Worm (Caenorhabditis elegans) whole organism, L2 larva: ENCODE data around the gene map-2.

Source experiments
- ZK546.5 ChIP-seq: sonication (generic microtip); optimal IDR thresholded peaks from 2 replicates; lab custom pipeline; 2017; ENCODE audit warnings: missing biosample characterization, missing genetic modification characterization
- alr-1 ChIP-seq: fragments of 150-350 bp; optimal IDR thresholded peaks from 2 replicates; lab custom pipeline; 2014; ENCODE audit warnings: missing biosample characterization, missing genetic modification characterization
- egl-27 ChIP-seq: sonication (generic microtip); optimal IDR thresholded peaks from 3 replicates; lab custom pipeline; 2017; ENCODE audit warnings: missing biosample characterization, missing genetic modification reagents, missing genetic modification characterization
- fos-1 ChIP-seq: fragments of 150-350 bp; optimal IDR thresholded peaks from 2 replicates; lab custom pipeline; 2014; ENCODE audit warnings: missing biosample characterization, missing genetic modification characterization
- lsy-2 ChIP-seq, 2 experiments: fragments of 150-350 bp in 1 of 2; sonication (generic microtip) in 1 of 2; optimal IDR thresholded peaks; 2 replicates each; lab custom pipeline; 2014 to 2017; ENCODE audit warnings: missing biosample characterization in 2 of 2, missing genetic modification characterization in 2 of 2
- nhr-11 ChIP-seq: fragments of 150-350 bp; optimal IDR thresholded peaks from 2 replicates; lab custom pipeline; 2014; ENCODE audit warnings: missing biosample characterization, missing genetic modification characterization
- nhr-23 ChIP-seq: fragments of 150-350 bp; optimal IDR thresholded peaks from 2 replicates; lab custom pipeline; 2014; ENCODE audit warnings: missing biosample characterization, missing genetic modification reagents, missing genetic modification characterization
- nhr-237 ChIP-seq: fragments of 150-350 bp; optimal IDR thresholded peaks from 2 replicates; lab custom pipeline; 2014; ENCODE audit warnings: missing biosample characterization, missing genetic modification characterization
- skn-1 ChIP-seq: sonication (generic microtip); optimal IDR thresholded peaks from 2 replicates; lab custom pipeline; 2017; ENCODE audit warnings: missing biosample characterization, missing genetic modification characterization
- snpc-4 ChIP-seq: fragments of 150-350 bp; optimal IDR thresholded peaks from 2 replicates; lab custom pipeline; 2014; ENCODE audit warnings: missing biosample characterization, missing genetic modification characterization
- unc-55 ChIP-seq: fragments of 150-350 bp; sonication (generic microtip); optimal IDR thresholded peaks from 3 replicates; lab custom pipeline; 2014; ENCODE audit warnings: missing biosample characterization, missing genetic modification reagents, missing genetic modification characterization
- ztf-11 ChIP-seq: sonication (generic microtip); optimal IDR thresholded peaks from 2 replicates; lab custom pipeline; 2017; ENCODE audit warnings: missing biosample characterization, missing genetic modification characterization
- ztf-4 ChIP-seq: fragments of 150-350 bp; optimal IDR thresholded peaks from 2 replicates; lab custom pipeline; 2014; ENCODE audit warnings: missing biosample characterization, missing genetic modification characterization

DNA sequence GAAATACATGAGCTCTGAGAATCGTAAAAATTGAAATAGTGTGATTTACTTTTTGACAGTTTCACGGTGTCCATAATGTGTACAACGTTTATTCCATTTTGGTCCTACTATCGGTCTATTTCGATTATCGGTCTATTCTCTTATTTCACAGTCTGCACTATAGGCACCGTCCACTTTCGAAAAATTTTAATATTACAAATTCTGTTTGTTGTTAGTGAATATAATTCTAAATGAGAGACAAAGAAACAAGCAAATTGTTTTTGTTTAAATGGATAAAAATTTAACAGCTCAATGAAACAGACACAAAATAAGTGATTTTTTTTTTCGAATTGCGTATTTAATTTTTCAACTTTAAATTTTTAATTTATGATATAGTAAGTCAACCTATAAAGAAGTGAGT lies 43.5 kb upstream of the map-2 start:
- TF ChIP-seq snpc-4 (tag; lab: Kevin White, UChicago): no peak
- no peak for TF ChIP-seq alr-1 (tag; lab: Kevin White, UChicago)
- TF ChIP-seq nhr-11 (tag; lab: Kevin White, UChicago): no peak
- no peak for TF ChIP-seq nhr-237
- TF ChIP-seq unc-55 (GFP tag; lab: Kevin White, UChicago): no peak
- no peak for TF ChIP-seq egl-27 (tag; lab: Kevin White, UChicago)
- no peak for TF ChIP-seq ztf-11 (tag; lab: Kevin White, UChicago)
- TF ChIP-seq lsy-2 (tag; optimal IDR thresholded peaks at IDR 0.05; lab: Kevin White, UChicago): no peak
- no peak for TF ChIP-seq ZK546.5 (tag; lab: Kevin White, UChicago)
- TF ChIP-seq skn-1: no peak
- TF ChIP-seq ztf-4 (tag; lab: Kevin White, UChicago): no peak
- no peak for TF ChIP-seq fos-1
- no peak for TF ChIP-seq nhr-23 (tag; lab: Kevin White, UChicago)
